2 fruit fly cellular contexts compared by ENCODE assay signal in the genomic region with DNA sequence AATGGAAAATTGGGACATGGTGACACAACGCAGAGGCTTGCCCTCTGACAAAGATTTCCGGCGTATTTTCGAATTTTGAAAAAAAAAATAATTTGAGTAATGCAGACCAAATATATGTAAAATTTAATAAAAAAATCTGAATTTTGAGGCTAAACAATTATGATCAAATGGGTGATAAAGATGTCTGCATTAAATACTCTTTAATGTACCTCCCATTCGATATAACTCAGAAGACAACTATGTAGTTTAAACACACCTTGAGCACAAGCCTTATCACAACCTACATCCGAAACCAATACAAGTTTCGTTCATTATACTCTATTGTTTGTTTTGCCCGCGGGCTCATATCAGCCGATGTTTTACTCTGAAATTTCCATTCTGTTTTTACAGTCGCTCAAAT.
TF ChIP-seq lines count a peak whose summit lies in the region.

Gene CG7362 (minus strand): TSS at position 101 of the 400 bp plus-strand sequence.

- no peak for TF ChIP-seq CTCF in whole organism, embryonic (GFP tag; optimal IDR thresholded peaks at IDR 0.05; lab: Kevin White, UChicago)

TF ChIP-seq in whole organism, adult, 20 proteins besides CTCF, POLR2A, EP300 and RAD21:
- TF ChIP-seq ovo (GFP tag; optimal IDR thresholded peaks at IDR 0.05; lab: Kevin White, UChicago) (no peak), kay (GFP tag; lab: Kevin White, UChicago; ENCODE audit: borderline replicate concordance) (peak; percentile 87), CG11617 (GFP tag; optimal IDR thresholded peaks at IDR 0.05; lab: Kevin White, UChicago) (no peak)

TF ChIP-seq in whole organism, embryonic, 481 proteins besides CTCF, POLR2A, EP300 and RAD21:
- TF ChIP-seq CG2199 (GFP tag; IDR thresholded peaks at IDR 0.05; lab: Robert Waterston, UW) (0 out of 3 replicates have a peak, but pooled peaks have one; percentile 14), sug (tag; optimal IDR thresholded peaks at IDR 0.05; lab: Kevin White, UChicago) (no peak)

Comparison
In these comparisons a context has a peak if more than half of its experiments do, and no peak if none do; other contexts are left out.
1. Of the 1 proteins assayed by ChIP-seq in both whole organism, embryonic and whole organism, adult: peak only in whole organism, embryonic: none; only in whole organism, adult: kay; in both: none; in neither: 0.